Worm (Caenorhabditis elegans) whole organism, young adult: ENCODE measurements around the gene chil-18.

Experiments used
- B0261.1 ChIP-seq: sonication (generic microtip); optimal IDR thresholded peaks from 2 replicates; lab custom pipeline; 2016; ENCODE audit warnings: mild to moderate bottlenecking, missing genetic modification characterization, moderate library complexity, missing compliant biosample characterization
- F57A8.1 ChIP-seq: fragments of 200-800 bp; sonication (Bioruptor generic); optimal IDR thresholded peaks from 2 replicates; lab custom pipeline; 2018; ENCODE audit warnings: mild to moderate bottlenecking, missing genetic modification characterization, moderate library complexity, missing compliant biosample characterization
- F57C9.4 ChIP-seq: sonication (generic microtip); optimal IDR thresholded peaks from 2 replicates; lab custom pipeline; 2017; ENCODE audit warnings: mild to moderate bottlenecking, missing genetic modification characterization, missing compliant biosample characterization
- K12H6.12 ChIP-seq: fragments of 200-800 bp; sonication (Bioruptor generic); optimal IDR thresholded peaks from 2 replicates; lab custom pipeline; 2018; ENCODE audit warnings: mild to moderate bottlenecking, missing genetic modification characterization, missing compliant biosample characterization
- T07F8.4 ChIP-seq: sonication (generic microtip); optimal IDR thresholded peaks from 2 replicates; lab custom pipeline; 2016; ENCODE audit warnings: mild to moderate bottlenecking, missing genetic modification characterization, moderate library complexity, missing compliant biosample characterization
- Y53F4B.3 ChIP-seq: fragments of 200-800 bp; sonication (Bioruptor generic); IDR thresholded peaks from 2 replicates; pipeline ENCODE4 v1.3.6; 2022; ENCODE audit warnings: missing genetic modification reagents, missing genetic modification characterization, missing compliant biosample characterization
- ZK185.1 ChIP-seq: sonication (generic microtip); optimal IDR thresholded peaks from 2 replicates; lab custom pipeline; 2016; ENCODE audit warnings: mild to moderate bottlenecking, missing genetic modification characterization, missing compliant biosample characterization; ENCODE audit not compliant: poor library complexity, severe bottlenecking
- aptf-2 ChIP-seq: fragments of 200-800 bp; sonication (Bioruptor generic); conservative IDR thresholded peaks from 2 replicates; pipeline ENCODE4 v1.3.6; 2022; ENCODE audit warnings: missing genetic modification reagents, missing genetic modification characterization, missing compliant biosample characterization
- bed-2 ChIP-seq: fragments of 200-800 bp; sonication (Bioruptor generic); IDR thresholded peaks from 2 replicates; pipeline ENCODE4 v1.3.6; 2022; ENCODE audit warnings: missing genetic modification reagents, missing genetic modification characterization, missing compliant biosample characterization
- cebp-1 ChIP-seq, 2 experiments: fragments of 200-800 bp in 1 of 2; sonication (Bioruptor generic) in 1 of 2; sonication (generic microtip) in 1 of 2; IDR thresholded peaks in 1 of 2; optimal IDR thresholded peaks in 1 of 2; 2 replicates each; pipeline versions ENCODE4 v1.3.6 to Lab custom; 2017 to 2022; ENCODE audit warnings: missing compliant biosample characterization in 2 of 2, missing genetic modification characterization in 2 of 2, mild to moderate bottlenecking in 1 of 2, missing genetic modification reagents in 1 of 2, moderate library complexity in 1 of 2
- cebp-2 ChIP-seq: fragments of 200-800 bp; sonication (Bioruptor generic); IDR thresholded peaks from 2 replicates; pipeline ENCODE4 v1.3.6; 2022; ENCODE audit warnings: missing genetic modification characterization, missing compliant biosample characterization
- ceh-58 ChIP-seq: fragments of 200-800 bp; sonication (Bioruptor generic); IDR thresholded peaks from 2 replicates; pipeline ENCODE4 v1.3.6; 2022; ENCODE audit warnings: missing genetic modification characterization, missing compliant biosample characterization
- die-1 ChIP-seq: sonication (generic microtip); optimal IDR thresholded peaks from 2 replicates; lab custom pipeline; 2016; ENCODE audit warnings: missing genotype, mild to moderate bottlenecking, missing genetic modification characterization, missing compliant biosample characterization
- dpff-1 ChIP-seq: sonication (generic microtip); optimal IDR thresholded peaks from 2 replicates; lab custom pipeline; 2017; ENCODE audit warnings: mild to moderate bottlenecking, missing genetic modification characterization, missing compliant biosample characterization
- egl-44 ChIP-seq: fragments of 200-800 bp; sonication (Bioruptor generic); IDR thresholded peaks from 2 replicates; pipeline ENCODE4 v1.3.6; 2022; ENCODE audit warnings: missing genetic modification reagents, missing genetic modification characterization, missing compliant biosample characterization
- ets-4 ChIP-seq: fragments of 200-800 bp; sonication (Bioruptor generic); optimal IDR thresholded peaks from 2 replicates; lab custom pipeline; 2018; ENCODE audit warnings: mild to moderate bottlenecking, missing genetic modification characterization, missing compliant biosample characterization
- hmg-1.2 ChIP-seq: fragments of 200-800 bp; sonication (Bioruptor generic); IDR thresholded peaks from 2 replicates; pipeline ENCODE4 v1.3.6; 2022; ENCODE audit warnings: missing genetic modification reagents, missing genetic modification characterization, missing compliant biosample characterization
- hsf-1 ChIP-seq: fragments of 200-800 bp; sonication (Bioruptor generic); IDR thresholded peaks from 2 replicates; pipeline ENCODE4 v1.3.6; 2022; ENCODE audit warnings: missing genetic modification reagents, missing genetic modification characterization, missing compliant biosample characterization
- lag-1 ChIP-seq: fragments of 200-800 bp; sonication (Bioruptor generic); IDR thresholded peaks from 2 replicates; pipeline ENCODE4 v1.3.6; 2022; ENCODE audit warnings: missing genetic modification reagents, missing genetic modification characterization, missing compliant biosample characterization
- lsy-27 ChIP-seq: sonication (generic microtip); optimal IDR thresholded peaks from 2 replicates; lab custom pipeline; 2017; ENCODE audit warnings: missing genetic modification characterization, mild to moderate bottlenecking, missing compliant biosample characterization, antibody characterized with exemption, missing genotype, borderline replicate concordance; ENCODE audit not compliant: insufficient read depth
- madf-8 ChIP-seq: fragments of 200-800 bp; sonication (Bioruptor generic); conservative IDR thresholded peaks from 2 replicates; pipeline ENCODE4 v1.3.6; 2022; ENCODE audit warnings: missing genetic modification reagents, missing genetic modification characterization, missing compliant biosample characterization
- mes-4 ChIP-seq: sonication (generic microtip); optimal IDR thresholded peaks from 2 replicates; lab custom pipeline; 2016; ENCODE audit warnings: missing genotype, missing genetic modification characterization, missing compliant biosample characterization
- nfya-1 ChIP-seq: sonication (generic microtip); optimal IDR thresholded peaks from 2 replicates; lab custom pipeline; 2017; ENCODE audit warnings: antibody characterized with exemption, missing compliant biosample characterization, missing genetic modification characterization, borderline replicate concordance; ENCODE audit not compliant: insufficient read depth
- nhr-120 ChIP-seq: fragments of 200-800 bp; sonication (Bioruptor generic); IDR thresholded peaks from 2 replicates; pipeline ENCODE4 v1.3.6; 2022; ENCODE audit warnings: missing genetic modification characterization, missing compliant biosample characterization
- nhr-90 ChIP-seq: sonication (generic microtip); optimal IDR thresholded peaks from 2 replicates; lab custom pipeline; 2016; ENCODE audit warnings: missing genotype, mild to moderate bottlenecking, missing genetic modification characterization, missing compliant biosample characterization
- rpc-1 ChIP-seq, 2 experiments: fragments of 150-350 bp in 1 of 2; sonication (generic microtip) in 1 of 2; optimal IDR thresholded peaks; 2 replicates each; lab custom pipeline; 2014 to 2018; ENCODE audit warnings: missing biosample characterization in 1 of 2, missing genetic modification characterization in 1 of 2, missing genetic modification reagents in 1 of 2, missing genotype in 1 of 2
- snpc-3.4 ChIP-seq: sonication (generic microtip); optimal IDR thresholded peaks from 2 replicates; lab custom pipeline; 2017; ENCODE audit warnings: missing genetic modification characterization, mild to moderate bottlenecking, missing compliant biosample characterization, antibody characterized with exemption, moderate library complexity, missing genotype, missing genetic modification reagents
- snpc-4 ChIP-seq, 5 experiments: fragments of 150-350 bp in 1 of 5; sonication (generic microtip) in 4 of 5; optimal IDR thresholded peaks; 2 replicates each; lab custom pipeline; 2014 to 2018; ENCODE audit warnings: missing genetic modification characterization in 5 of 5, missing biosample characterization in 3 of 5, antibody characterized with exemption in 2 of 5, mild to moderate bottlenecking in 2 of 5, missing compliant biosample characterization in 2 of 5, missing genotype in 2 of 5, moderate library complexity in 2 of 5, missing genetic modification reagents in 1 of 5
- sptf-2 ChIP-seq: fragments of 200-800 bp; sonication (Bioruptor generic); optimal IDR thresholded peaks from 2 replicates; lab custom pipeline; 2018; ENCODE audit warnings: mild to moderate bottlenecking, missing genetic modification characterization, missing compliant biosample characterization
- tbp1 ChIP-seq: fragments of 200-800 bp; sonication (Bioruptor generic); optimal IDR thresholded peaks from 2 replicates; lab custom pipeline; 2018; ENCODE audit warnings: mild to moderate bottlenecking, missing genetic modification characterization, missing compliant biosample characterization
- tbx-9 ChIP-seq: sonication (generic microtip); optimal IDR thresholded peaks from 2 replicates; lab custom pipeline; 2016; ENCODE audit warnings: borderline replicate concordance, missing genetic modification characterization, inconsistent platforms, missing compliant biosample characterization
- unc-62 ChIP-seq: fragments of 150-350 bp; optimal IDR thresholded peaks from 2 replicates; lab custom pipeline; 2014; ENCODE audit warnings: missing biosample characterization, missing genetic modification reagents, missing genetic modification characterization
- zfh-2 ChIP-seq: fragments of 200-800 bp; sonication (Bioruptor generic); conservative IDR thresholded peaks from 2 replicates; pipeline ENCODE4 v1.3.6; 2022; ENCODE audit warnings: missing genetic modification reagents, missing genetic modification characterization, missing compliant biosample characterization
- ztf-26 ChIP-seq: sonication (generic microtip); optimal IDR thresholded peaks from 2 replicates; lab custom pipeline; 2017; ENCODE audit warnings: missing genetic modification characterization, missing compliant biosample characterization
- ztf-28 ChIP-seq: fragments of 200-800 bp; sonication (Bioruptor generic); IDR thresholded peaks from 2 replicates; pipeline ENCODE4 v1.3.6; 2022; ENCODE audit warnings: missing genetic modification reagents, missing genetic modification characterization, missing compliant biosample characterization
- ztf-3 ChIP-seq: fragments of 200-800 bp; sonication (Bioruptor generic); optimal IDR thresholded peaks from 2 replicates; lab custom pipeline; 2018; ENCODE audit warnings: mild to moderate bottlenecking, missing genetic modification characterization, missing compliant biosample characterization

Gene chil-18

DNA sequence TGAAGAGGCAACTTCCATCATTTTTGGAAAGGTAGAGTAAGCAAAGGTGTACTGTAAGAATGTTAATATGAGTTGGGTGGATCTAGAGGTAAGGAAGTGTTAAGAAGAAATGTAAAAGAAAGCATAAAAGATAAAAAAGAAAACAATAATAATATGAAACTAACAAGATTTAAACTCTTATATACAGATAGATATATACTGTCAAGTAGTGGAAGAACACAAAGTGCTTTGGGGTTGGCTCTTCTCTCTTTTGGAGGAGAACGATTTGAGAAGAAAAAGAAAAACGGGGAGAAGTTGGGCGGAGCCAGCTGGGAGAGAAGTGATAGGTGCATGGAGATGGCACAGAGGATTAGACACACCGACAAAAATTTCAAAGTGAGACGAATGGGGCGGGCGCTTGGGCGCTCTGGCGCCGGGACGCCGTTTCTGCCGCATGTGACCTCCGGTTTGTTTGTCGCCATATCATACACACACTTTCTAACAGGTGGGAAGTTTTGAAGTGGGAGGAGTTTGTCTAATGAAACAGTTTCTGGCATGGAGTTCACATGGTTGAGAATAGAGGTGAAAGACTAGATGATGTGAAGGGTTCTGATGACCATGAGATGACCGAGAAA lies 39.4 kb downstream of the chil-18 start, which contains the start of gene T19H5.4 (continued):
- TF ChIP-seq ztf-3 (GFP tag; lab: Kevin White, UChicago) = no peak
- peak; percentile 34 for TF ChIP-seq tbp1 (GFP tag; lab: Kevin White, UChicago)
- peak; percentile 91 for TF ChIP-seq ets-4 (GFP tag; lab: Kevin White, UChicago)
- no peak for TF ChIP-seq Y53F4B.3 (GFP tag; lab: Robert Waterston, UW)
- TF ChIP-seq ceh-58 = no peak
- TF ChIP-seq F57A8.1 (GFP tag; lab: Kevin White, UChicago) = no peak
- TF ChIP-seq ztf-26 (tag; lab: Kevin White, UChicago) = peak; percentile 80
- no peak for TF ChIP-seq madf-8 (GFP tag; lab: Robert Waterston, UW)
- no peak for TF ChIP-seq tbx-9 (tag; lab: Kevin White, UChicago)
- peak; percentile 41 for TF ChIP-seq K12H6.12 (tag; lab: Kevin White, UChicago)
- no peak for TF ChIP-seq snpc-4 (GFP tag; optimal IDR thresholded peaks at IDR 0.05; lab: Kevin White, UChicago)
- TF ChIP-seq snpc-4 (tag; optimal IDR thresholded peaks at IDR 0.05; lab: Kevin White, UChicago) = peak in 1 of 4 experiments; percentile 12
- TF ChIP-seq die-1 (tag; lab: Kevin White, UChicago) = no peak
- TF ChIP-seq ZK185.1 (tag; lab: Kevin White, UChicago) = peak; percentile 32
- no peak for TF ChIP-seq mes-4 (tag; lab: Kevin White, UChicago)
- TF ChIP-seq dpff-1 (tag; lab: Kevin White, UChicago) = no peak
- TF ChIP-seq lag-1 = no peak

DNA sequence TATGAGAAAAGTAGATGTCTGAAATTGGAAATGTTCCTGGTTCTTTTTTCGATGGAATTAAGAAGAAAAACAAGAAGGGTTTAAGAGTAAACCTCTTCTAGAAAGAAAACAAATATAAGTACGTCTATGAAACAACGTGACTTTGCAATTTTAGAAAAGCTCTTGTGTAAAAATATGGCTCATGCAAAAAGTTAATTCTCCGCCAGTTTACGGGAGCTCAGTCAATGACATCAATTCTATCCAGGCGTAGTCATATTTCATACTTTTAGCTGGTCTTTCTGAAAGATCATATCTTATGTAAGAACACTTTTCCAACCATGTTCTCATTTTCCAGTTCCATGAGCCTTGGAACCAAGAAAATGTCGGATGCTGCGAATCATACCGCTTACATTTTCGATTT lies 41.9 kb downstream of the chil-18 start:
- TF ChIP-seq B0261.1 (tag; lab: Kevin White, UChicago) (no peak), nhr-90 (no peak), ztf-3 (GFP tag; lab: Kevin White, UChicago) (no peak), hmg-1.2 (GFP tag; lab: Robert Waterston, UW) (no peak), sptf-2 (GFP tag; lab: Kevin White, UChicago) (no peak), F57A8.1 (GFP tag; lab: Kevin White, UChicago) (no peak), unc-62 (GFP tag; lab: Kevin White, UChicago) (no peak), nhr-120 (GFP tag; lab: Robert Waterston, UW) (no peak), mes-4 (tag; lab: Kevin White, UChicago) (no peak), bed-2 (GFP tag; lab: Robert Waterston, UW) (no peak), nfya-1 (tag; lab: Kevin White, UChicago) (no peak), hsf-1 (GFP tag; lab: Robert Waterston, UW) (no peak), lsy-27 (tag; lab: Kevin White, UChicago) (no peak), F57C9.4 (tag; lab: Kevin White, UChicago) (no peak), egl-44 (GFP tag; lab: Robert Waterston, UW) (no peak), T07F8.4 (no peak), zfh-2 (GFP tag; lab: Robert Waterston, UW) (no peak), cebp-2 (GFP tag; lab: Robert Waterston, UW) (no peak)

DNA sequence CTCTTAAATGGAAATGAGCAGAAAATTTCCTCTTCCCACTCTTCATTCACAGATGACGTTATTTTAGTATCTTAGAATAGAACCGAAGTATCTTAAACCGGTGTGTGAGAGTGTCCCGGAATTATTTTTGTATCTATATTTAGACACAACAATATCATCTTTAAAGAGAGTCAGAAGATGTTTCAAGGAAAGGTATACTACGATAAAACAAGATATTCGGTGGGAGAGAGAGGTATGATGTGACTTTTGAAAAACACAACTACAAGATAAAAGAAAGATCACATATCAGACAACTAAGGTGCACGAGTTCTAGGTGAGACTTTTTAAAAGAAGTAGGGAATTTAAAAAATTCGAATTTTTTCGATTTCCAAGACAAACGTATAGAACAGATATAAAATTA lies 42.5 kb downstream of the chil-18 start:
- TF ChIP-seq ztf-28 (no peak), K12H6.12 (tag; lab: Kevin White, UChicago) (no peak), nhr-90 (no peak), rpc-1 (optimal IDR thresholded peaks at IDR 0.05; lab: Kevin White, UChicago) (no peak), rpc-1 (tag; optimal IDR thresholded peaks at IDR 0.05; lab: Kevin White, UChicago) (no peak), F57A8.1 (GFP tag; lab: Kevin White, UChicago) (no peak), snpc-3.4 (tag; lab: Kevin White, UChicago) (no peak), aptf-2 (no peak), cebp-1 (GFP tag; IDR thresholded peaks at IDR 0.05; lab: Robert Waterston, UW) (no peak), cebp-1 (tag; optimal IDR thresholded peaks at IDR 0.05; lab: Kevin White, UChicago) (no peak)
